Worm (Caenorhabditis elegans) whole organism, young adult: Measurements from ENCODE around the gene C18G1.6.

Source experiments
- B0261.1 ChIP-seq: sonication (generic microtip); optimal IDR thresholded peaks from 2 replicates; lab custom pipeline; 2016; ENCODE audit warnings: mild to moderate bottlenecking, missing genetic modification characterization, moderate library complexity, missing compliant biosample characterization
- ama-1 ChIP-seq, 3 experiments: fragments of 150-350 bp in 1 of 3; sonication (generic microtip) in 2 of 3; optimal IDR thresholded peaks; 2 replicates each; lab custom pipeline; 2014 to 2018; ENCODE audit warnings: missing biosample characterization in 2 of 3, missing genetic modification characterization in 2 of 3, missing genetic modification reagents in 2 of 3
- ceh-58 ChIP-seq: fragments of 200-800 bp; sonication (Bioruptor generic); IDR thresholded peaks from 2 replicates; pipeline ENCODE4 v1.3.6; 2022; ENCODE audit warnings: missing genetic modification characterization, missing compliant biosample characterization
- ceh-79 ChIP-seq: sonication (generic microtip); optimal IDR thresholded peaks from 2 replicates; lab custom pipeline; 2017; ENCODE audit warnings: mild to moderate bottlenecking, missing genetic modification characterization, missing compliant biosample characterization
- chd-7 ChIP-seq: sonication (generic microtip); optimal IDR thresholded peaks from 2 replicates; lab custom pipeline; 2016; ENCODE audit warnings: mild to moderate bottlenecking, missing genetic modification characterization, moderate library complexity, missing compliant biosample characterization
- him-1 ChIP-seq: sonication (generic microtip); optimal IDR thresholded peaks from 2 replicates; lab custom pipeline; 2016; ENCODE audit warnings: missing genotype, missing genetic modification reagents, missing genetic modification characterization, missing compliant biosample characterization
- hsf-1 ChIP-seq: fragments of 200-800 bp; sonication (Bioruptor generic); IDR thresholded peaks from 2 replicates; pipeline ENCODE4 v1.3.6; 2022; ENCODE audit warnings: missing genetic modification reagents, missing genetic modification characterization, missing compliant biosample characterization
- snpc-4 ChIP-seq, 5 experiments: fragments of 150-350 bp in 1 of 5; sonication (generic microtip) in 4 of 5; optimal IDR thresholded peaks; 2 replicates each; lab custom pipeline; 2014 to 2018; ENCODE audit warnings: missing genetic modification characterization in 5 of 5, missing biosample characterization in 3 of 5, antibody characterized with exemption in 2 of 5, mild to moderate bottlenecking in 2 of 5, missing compliant biosample characterization in 2 of 5, missing genotype in 2 of 5, moderate library complexity in 2 of 5, missing genetic modification reagents in 1 of 5
- unc-62 ChIP-seq: fragments of 150-350 bp; optimal IDR thresholded peaks from 2 replicates; lab custom pipeline; 2014; ENCODE audit warnings: missing biosample characterization, missing genetic modification reagents, missing genetic modification characterization
- ztf-22 ChIP-seq: fragments of 200-800 bp; sonication (Bioruptor generic); optimal IDR thresholded peaks from 2 replicates; lab custom pipeline; 2018; ENCODE audit warnings: mild to moderate bottlenecking, missing genetic modification characterization, moderate library complexity, missing compliant biosample characterization

DNA sequence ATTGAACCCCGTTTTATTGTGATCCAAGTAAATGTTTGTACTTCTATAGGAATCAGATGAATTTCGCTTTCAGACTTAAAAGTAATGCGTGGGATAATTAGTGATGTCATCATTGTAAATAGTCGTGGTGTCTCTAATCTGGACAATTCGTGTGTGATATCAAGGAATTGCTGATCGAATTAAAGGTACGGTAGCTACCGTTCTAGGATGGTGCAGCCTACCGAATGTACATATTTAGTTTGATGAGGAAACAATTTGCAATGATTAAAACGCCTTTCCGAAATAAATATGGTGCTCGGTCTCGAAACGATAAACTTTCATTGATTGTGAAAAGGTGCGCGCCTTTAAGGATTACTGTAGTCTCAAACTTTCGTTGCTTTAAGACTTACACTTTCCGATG lies 8.1 kb downstream of the C18G1.6 start:
- TF ChIP-seq B0261.1 (no peak), ama-1 (optimal IDR thresholded peaks at IDR 0.05; lab: Kevin White, UChicago) (no peak), ama-1 (GFP tag; optimal IDR thresholded peaks at IDR 0.05; lab: Kevin White, UChicago) (peak in 1 of 2 experiments; percentile 37), ceh-79 (no peak), snpc-4 (GFP tag; optimal IDR thresholded peaks at IDR 0.05; lab: Kevin White, UChicago) (no peak), snpc-4 (tag; optimal IDR thresholded peaks at IDR 0.05; lab: Kevin White, UChicago) (no peak), ztf-22 (no peak), hsf-1 (GFP tag; lab: Robert Waterston, UW) (peak; percentile 74), unc-62 (GFP tag; lab: Kevin White, UChicago) (no peak), ceh-58 (GFP tag; lab: Robert Waterston, UW) (no peak), him-1 (tag; lab: Kevin White, UChicago) (peak; percentile 21), chd-7 (tag; lab: Kevin White, UChicago) (no peak)
